Worm (Caenorhabditis elegans): ENCODE results near the gene EGAP5.1.

DNA sequence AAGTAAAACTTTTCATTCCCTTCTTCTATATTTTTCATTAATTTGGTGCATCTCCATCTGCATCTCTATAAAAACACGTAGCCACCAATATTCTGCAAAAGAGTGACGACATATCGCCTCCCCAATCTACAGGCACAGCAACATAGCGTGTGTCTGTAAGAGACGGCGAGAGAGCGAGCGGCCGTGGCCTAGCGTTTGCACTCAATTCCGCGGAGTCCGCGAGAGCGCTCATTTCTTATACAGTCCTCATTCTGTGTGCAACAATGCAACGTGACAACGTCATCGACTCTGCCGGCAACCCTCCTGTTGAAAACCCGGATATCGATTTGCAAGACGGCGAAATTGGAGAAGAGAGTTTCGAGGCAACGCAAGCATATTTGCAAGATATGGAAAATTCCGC lies 42.7 kb downstream of the EGAP5.1 start, which contains the start of gene H28G03.2:
- TF ChIP-seq ceh-43 (GFP tag; optimal IDR thresholded peaks at IDR 0.05) (no peak), nhr-76 (tag; optimal IDR thresholded peaks at IDR 0.05) (no peak), blmp-1 (tag; optimal IDR thresholded peaks at IDR 0.05) (no peak), elt-3 (tag; optimal IDR thresholded peaks at IDR 0.05) (no peak), ztf-11 (tag; optimal IDR thresholded peaks at IDR 0.05) (no peak), nhr-237 (tag; optimal IDR thresholded peaks at IDR 0.05) (no peak)

Measured in whole organism, mixed stage, embryonic.